Worm (Caenorhabditis elegans) whole organism, L1 larva: Measurements from ENCODE around the gene cdr-7.

Experiments
- F16B12.6 ChIP-seq: fragments of 150-350 bp; optimal IDR thresholded peaks from 2 replicates; lab custom pipeline; 2014; ENCODE audit warnings: missing biosample characterization, missing genetic modification characterization
- aha-1 ChIP-seq: fragments of 150-350 bp; optimal IDR thresholded peaks from 2 replicates; lab custom pipeline; 2014; ENCODE audit warnings: missing biosample characterization, missing genetic modification characterization
- alr-1 ChIP-seq: fragments of 200-800 bp; sonication (Bioruptor generic); optimal IDR thresholded peaks from 2 replicates; lab custom pipeline; 2018; ENCODE audit warnings: borderline replicate concordance, mild to moderate bottlenecking, missing genetic modification characterization, missing compliant biosample characterization
- aly-2 ChIP-seq: fragments of 150-350 bp; optimal IDR thresholded peaks from 2 replicates; lab custom pipeline; 2014; ENCODE audit warnings: missing biosample characterization, missing genetic modification characterization
- ama-1 ChIP-seq: fragments of 150-350 bp; optimal IDR thresholded peaks from 2 replicates; lab custom pipeline; 2014
- blmp-1 ChIP-seq: fragments of 150-350 bp; optimal IDR thresholded peaks from 2 replicates; lab custom pipeline; 2014; ENCODE audit warnings: missing biosample characterization, missing genetic modification characterization
- ceh-63 ChIP-seq: fragments of 200-800 bp; sonication (Bioruptor generic); optimal IDR thresholded peaks from 2 replicates; lab custom pipeline; 2018; ENCODE audit warnings: mild to moderate bottlenecking, missing genetic modification characterization, missing compliant biosample characterization
- ceh-8 ChIP-seq: fragments of 200-800 bp; sonication (Bioruptor generic); optimal IDR thresholded peaks from 2 replicates; lab custom pipeline; 2018; ENCODE audit warnings: mild to moderate bottlenecking, missing genetic modification characterization, moderate library complexity, missing compliant biosample characterization
- ceh-82 ChIP-seq, 3 experiments: fragments of 150-350 bp in 1 of 3; sonication (generic microtip) in 2 of 3; optimal IDR thresholded peaks; 2 replicates each; lab custom pipeline; 2014 to 2017; ENCODE audit warnings: missing biosample characterization in 3 of 3, missing genetic modification characterization in 3 of 3
- ceh-90 ChIP-seq: sonication (generic microtip); optimal IDR thresholded peaks from 2 replicates; lab custom pipeline; 2016; ENCODE audit warnings: missing genetic modification characterization, missing compliant biosample characterization
- ces-1 ChIP-seq: fragments of 150-350 bp; optimal IDR thresholded peaks from 2 replicates; lab custom pipeline; 2014; ENCODE audit warnings: missing biosample characterization, missing genetic modification reagents, missing genetic modification characterization
- dpl-1 ChIP-seq, 3 experiments: fragments of 150-350 bp in 2 of 3; sonication (generic microtip) in 1 of 3; optimal IDR thresholded peaks; 2 replicates each; lab custom pipeline; 2014 to 2017; ENCODE audit warnings: missing biosample characterization in 3 of 3, missing genetic modification characterization in 3 of 3, missing genetic modification reagents in 3 of 3
- dsc-1 ChIP-seq: sonication (generic microtip); optimal IDR thresholded peaks from 2 replicates; lab custom pipeline; 2016; ENCODE audit warnings: mild to moderate bottlenecking, missing genetic modification characterization, missing compliant biosample characterization
- efl-1 ChIP-seq, 4 experiments: fragments of 150-350 bp; optimal IDR thresholded peaks in 3 of 4; peaks in 1 of 4; 1 replicate in 1 of 4; 2 replicates in 3 of 4; lab custom pipeline; 2014; ENCODE audit warnings: missing biosample characterization in 2 of 4, missing genetic modification characterization in 2 of 4, missing genetic modification reagents in 2 of 4
- egl-13 ChIP-seq: sonication (generic microtip); optimal IDR thresholded peaks from 2 replicates; lab custom pipeline; 2016; ENCODE audit warnings: missing genotype, missing genetic modification reagents, missing genetic modification characterization, missing compliant biosample characterization
- fkh-4 ChIP-seq: sonication (generic microtip); optimal IDR thresholded peaks from 2 replicates; lab custom pipeline; 2016; ENCODE audit warnings: missing compliant biosample characterization, missing genetic modification characterization, borderline replicate concordance
- fos-1 ChIP-seq: fragments of 150-350 bp; optimal IDR thresholded peaks from 2 replicates; lab custom pipeline; 2014; ENCODE audit warnings: missing biosample characterization, missing genetic modification characterization
- hlh-17 ChIP-seq: fragments of 200-800 bp; sonication (Bioruptor generic); optimal IDR thresholded peaks from 2 replicates; lab custom pipeline; 2018; ENCODE audit warnings: missing genetic modification characterization, mild to moderate bottlenecking, missing compliant biosample characterization, moderate library complexity, borderline replicate concordance
- irx-1 ChIP-seq: sonication (generic microtip); optimal IDR thresholded peaks from 2 replicates; lab custom pipeline; 2016; ENCODE audit warnings: missing genetic modification characterization, missing compliant biosample characterization
- jun-1 ChIP-seq: fragments of 150-350 bp; optimal IDR thresholded peaks from 2 replicates; lab custom pipeline; 2014; ENCODE audit warnings: missing biosample characterization, missing genetic modification reagents, missing genetic modification characterization
- lin-13 ChIP-seq: fragments of 150-350 bp; optimal IDR thresholded peaks from 2 replicates; lab custom pipeline; 2014; ENCODE audit warnings: missing biosample characterization, missing genetic modification reagents, missing genetic modification characterization
- lin-14 ChIP-seq: fragments of 200-800 bp; sonication (Bioruptor generic); optimal IDR thresholded peaks from 2 replicates; lab custom pipeline; 2018; ENCODE audit warnings: mild to moderate bottlenecking, missing genetic modification characterization, moderate library complexity, missing compliant biosample characterization
- lin-15B ChIP-seq: fragments of 150-350 bp; sonication (generic microtip); optimal IDR thresholded peaks from 3 replicates; lab custom pipeline; 2014; ENCODE audit warnings: missing biosample characterization, missing genetic modification characterization
- lin-35 ChIP-seq, 2 experiments: fragments of 150-350 bp; optimal IDR thresholded peaks; 2 replicates each; lab custom pipeline; 2014; ENCODE audit warnings: missing biosample characterization in 2 of 2, missing genetic modification characterization in 2 of 2, missing genetic modification reagents in 2 of 2
- lir-3 ChIP-seq: sonication (generic microtip); optimal IDR thresholded peaks from 2 replicates; lab custom pipeline; 2016; ENCODE audit warnings: mild to moderate bottlenecking, missing genetic modification characterization, moderate library complexity, missing compliant biosample characterization; ENCODE audit not compliant: poor library complexity
- mep-1 ChIP-seq: fragments of 150-350 bp; optimal IDR thresholded peaks from 2 replicates; lab custom pipeline; 2014; ENCODE audit warnings: missing biosample characterization, missing genetic modification characterization
- nhr-11 ChIP-seq: fragments of 150-350 bp; optimal IDR thresholded peaks from 2 replicates; lab custom pipeline; 2014; ENCODE audit warnings: missing biosample characterization, missing genetic modification characterization
- nhr-20 ChIP-seq: sonication (generic microtip); optimal IDR thresholded peaks from 2 replicates; lab custom pipeline; 2016; ENCODE audit warnings: mild to moderate bottlenecking, missing genetic modification characterization, missing compliant biosample characterization
- nhr-28 ChIP-seq: fragments of 150-350 bp; optimal IDR thresholded peaks from 2 replicates; lab custom pipeline; 2014; ENCODE audit warnings: missing biosample characterization, missing genetic modification characterization
- nhr-77 ChIP-seq: fragments of 150-350 bp; optimal IDR thresholded peaks from 2 replicates; lab custom pipeline; 2014; ENCODE audit warnings: missing biosample characterization, missing genetic modification characterization
- nhr-84 ChIP-seq: sonication (generic microtip); optimal IDR thresholded peaks from 2 replicates; lab custom pipeline; 2017; ENCODE audit warnings: missing biosample characterization, missing genetic modification characterization
- nhr-85 ChIP-seq: sonication (generic microtip); peaks from one replicate; lab custom pipeline; 2016; ENCODE audit warnings: missing genetic modification characterization, inconsistent platforms, missing compliant biosample characterization
- pag-3 ChIP-seq: sonication (generic microtip); optimal IDR thresholded peaks from 2 replicates; lab custom pipeline; 2017; ENCODE audit warnings: missing genetic modification characterization, mild to moderate bottlenecking, missing compliant biosample characterization, antibody characterized with exemption, borderline replicate concordance; ENCODE audit not compliant: insufficient read depth
- pax-3 ChIP-seq: fragments of 200-800 bp; sonication (Bioruptor generic); optimal IDR thresholded peaks from 2 replicates; lab custom pipeline; 2018; ENCODE audit warnings: mild to moderate bottlenecking, missing genetic modification characterization, moderate library complexity, missing compliant biosample characterization
- pqm-1 ChIP-seq: sonication (generic microtip); optimal IDR thresholded peaks from 3 replicates; lab custom pipeline; 2017; ENCODE audit warnings: missing biosample characterization, missing genetic modification characterization
- rnt-1 ChIP-seq: sonication (generic microtip); optimal IDR thresholded peaks from 2 replicates; lab custom pipeline; 2016; ENCODE audit warnings: mild to moderate bottlenecking, missing genetic modification characterization, moderate library complexity, missing compliant biosample characterization
- snpc-4 ChIP-seq: fragments of 150-350 bp; optimal IDR thresholded peaks from 2 replicates; lab custom pipeline; 2014; ENCODE audit warnings: missing biosample characterization, missing genetic modification characterization
- snu-23 ChIP-seq: sonication (generic microtip); optimal IDR thresholded peaks from 2 replicates; lab custom pipeline; 2016; ENCODE audit warnings: missing genetic modification characterization, missing compliant biosample characterization
- tlp-1 ChIP-seq: fragments of 150-350 bp; optimal IDR thresholded peaks from 2 replicates; lab custom pipeline; 2014; ENCODE audit warnings: missing biosample characterization, missing genetic modification characterization
- unc-30 ChIP-seq: sonication (generic microtip); optimal IDR thresholded peaks from 2 replicates; lab custom pipeline; 2017; ENCODE audit warnings: missing biosample characterization, missing genetic modification characterization
- unc-62 ChIP-seq: fragments of 150-350 bp; optimal IDR thresholded peaks from 2 replicates; lab custom pipeline; 2014; ENCODE audit warnings: missing biosample characterization, missing genetic modification reagents, missing genetic modification characterization
- ztf-11 ChIP-seq, 2 experiments: sonication (generic microtip); optimal IDR thresholded peaks; 2 replicates each; lab custom pipeline; 2016 to 2017; ENCODE audit warnings: missing genetic modification characterization in 2 of 2, missing biosample characterization in 1 of 2, missing compliant biosample characterization in 1 of 2

cdr-7 gene

ce11 chrV:12400677-12401236, 11.2 kb downstream of the cdr-7 start, which contains the start of the genes K01D12.20 and miga-1 (continued):
- TF ChIP-seq F16B12.6 (tag; lab: Kevin White, UChicago) (no peak), efl-1 (optimal IDR thresholded peaks at IDR 0.05; lab: Kevin White, UChicago) (peak; percentile 31 to 60), efl-1 (GFP tag; optimal IDR thresholded peaks at IDR 0.05 in 1 of 2; lab: Kevin White, UChicago) (peak; percentile 50 to 93), pag-3 (tag; lab: Kevin White, UChicago) (no peak), ceh-90 (tag; lab: Kevin White, UChicago) (no peak), dpl-1 (GFP tag; optimal IDR thresholded peaks at IDR 0.05; lab: Kevin White, UChicago) (peak; percentile 37 to 55 (median 46)), tlp-1 (tag; lab: Kevin White, UChicago) (no peak), dsc-1 (tag; lab: Kevin White, UChicago) (peak; percentile 42), fos-1 (no peak), nhr-77 (tag; lab: Kevin White, UChicago) (no peak), jun-1 (tag; lab: Kevin White, UChicago) (no peak), nhr-85 (tag; lab: Kevin White, UChicago) (no peak), alr-1 (tag; lab: Kevin White, UChicago) (no peak), snu-23 (peak; percentile 57), lin-13 (GFP tag; lab: Kevin White, UChicago) (no peak), lin-15B (peak; percentile 28), snpc-4 (tag; lab: Kevin White, UChicago) (no peak), nhr-11 (no peak)

ce11 chrV:12397545-12397944, 14.4 kb downstream of the cdr-7 start, which contains the start of gene K01D12.5:
Gene K01D12.5, plus strand, starts transcription at chrV:12397845.
- TF ChIP-seq snpc-4 (tag; lab: Kevin White, UChicago) (no peak), lir-3 (tag; lab: Kevin White, UChicago) (no peak), ztf-11 (tag; optimal IDR thresholded peaks at IDR 0.05; lab: Kevin White, UChicago) (no peak), aly-2 (no peak), unc-62 (GFP tag; lab: Kevin White, UChicago) (no peak), blmp-1 (tag; lab: Kevin White, UChicago) (no peak), ceh-63 (no peak), aha-1 (no peak), fkh-4 (tag; lab: Kevin White, UChicago) (no peak), irx-1 (no peak), lin-35 (GFP tag; optimal IDR thresholded peaks at IDR 0.05; lab: Kevin White, UChicago) (no peak), nhr-28 (no peak), ceh-90 (tag; lab: Kevin White, UChicago) (no peak), dpl-1 (GFP tag; optimal IDR thresholded peaks at IDR 0.05; lab: Kevin White, UChicago) (no peak), lin-14 (no peak), hlh-17 (GFP tag; lab: Kevin White, UChicago) (no peak), ama-1 (no peak), pqm-1 (no peak), alr-1 (tag; lab: Kevin White, UChicago) (no peak), nhr-84 (tag; lab: Kevin White, UChicago) (no peak)
- TF ChIP-seq, all 84 proteins: peak for 0

ce11 chrV:12395699-12396098, 16.2 kb downstream of the cdr-7 start, which contains the start of gene twk-14:
Gene twk-14, minus strand, starts transcription at chrV:12395706.
- peak; percentile 48 for TF ChIP-seq pax-3 (tag; lab: Kevin White, UChicago)
- no peak for TF ChIP-seq ces-1 (GFP tag; lab: Kevin White, UChicago)
- TF ChIP-seq fkh-4 (tag; lab: Kevin White, UChicago) = no peak
- no peak for TF ChIP-seq unc-30 (tag; lab: Kevin White, UChicago)
- TF ChIP-seq nhr-77 (tag; lab: Kevin White, UChicago) = no peak
- no peak for TF ChIP-seq ceh-8 (GFP tag; lab: Kevin White, UChicago)
- TF ChIP-seq ceh-82 (tag; optimal IDR thresholded peaks at IDR 0.05; lab: Kevin White, UChicago) = no peak
- TF ChIP-seq mep-1 = no peak
- peak; percentile 90 for TF ChIP-seq dsc-1 (tag; lab: Kevin White, UChicago)
- peak; percentile 9 for TF ChIP-seq egl-13
- TF ChIP-seq fos-1 = no peak
- no peak for TF ChIP-seq rnt-1 (tag; lab: Kevin White, UChicago)
- TF ChIP-seq nhr-85 (tag; lab: Kevin White, UChicago) = no peak
- TF ChIP-seq hlh-17 (GFP tag; lab: Kevin White, UChicago) = no peak
- TF ChIP-seq F16B12.6 (tag; lab: Kevin White, UChicago) = no peak
- TF ChIP-seq nhr-20 (tag; lab: Kevin White, UChicago) = no peak
